Worm (Caenorhabditis elegans) whole organism, late embryonic: ENCODE measurements around the gene srab-12.

Experiments used
- C38D4.7 ChIP-seq: fragments of 200-800 bp; sonication (Bioruptor generic); optimal IDR thresholded peaks from 2 replicates; lab custom pipeline; 2018; ENCODE audit warnings: mild to moderate bottlenecking, missing genetic modification characterization, moderate library complexity, missing compliant biosample characterization
- F13H6.1 ChIP-seq: sonication (generic microtip); optimal IDR thresholded peaks from 2 replicates; lab custom pipeline; 2016; ENCODE audit warnings: missing genetic modification characterization, missing compliant biosample characterization
- K09A11.1 ChIP-seq: sonication (generic microtip); optimal IDR thresholded peaks from 2 replicates; lab custom pipeline; 2017; ENCODE audit warnings: antibody characterized with exemption, mild to moderate bottlenecking, missing genetic modification characterization, missing compliant biosample characterization; ENCODE audit not compliant: insufficient read depth
- ahr-1 ChIP-seq: sonication (generic microtip); optimal IDR thresholded peaks from 2 replicates; lab custom pipeline; 2016; ENCODE audit warnings: missing genetic modification characterization, missing compliant biosample characterization
- ama-1 ChIP-seq: fragments of 150-350 bp; optimal IDR thresholded peaks from 2 replicates; lab custom pipeline; 2014
- ceh-14 ChIP-seq: sonication (generic microtip); optimal IDR thresholded peaks from 2 replicates; lab custom pipeline; 2016; ENCODE audit warnings: missing genotype, missing genetic modification characterization, missing compliant biosample characterization
- ceh-18 ChIP-seq: sonication (generic microtip); optimal IDR thresholded peaks from 2 replicates; lab custom pipeline; 2016; ENCODE audit warnings: missing genetic modification characterization, missing compliant biosample characterization
- ceh-19 ChIP-seq: fragments of 200-800 bp; sonication (Bioruptor generic); optimal IDR thresholded peaks from 2 replicates; lab custom pipeline; 2018; ENCODE audit warnings: mild to moderate bottlenecking, missing genetic modification characterization, missing compliant biosample characterization
- ceh-22 ChIP-seq: sonication (generic microtip); optimal IDR thresholded peaks from 2 replicates; lab custom pipeline; 2017; ENCODE audit warnings: missing biosample characterization, missing genetic modification characterization
- ceh-24 ChIP-seq: sonication (generic microtip); optimal IDR thresholded peaks from 2 replicates; lab custom pipeline; 2016; ENCODE audit warnings: mild to moderate bottlenecking, missing genetic modification characterization, missing compliant biosample characterization
- ceh-30 ChIP-seq: fragments of 150-350 bp; optimal IDR thresholded peaks from 2 replicates; lab custom pipeline; 2014; ENCODE audit warnings: missing biosample characterization, missing genetic modification characterization
- ceh-31 ChIP-seq: sonication (generic microtip); optimal IDR thresholded peaks from 2 replicates; lab custom pipeline; 2016; ENCODE audit warnings: missing genetic modification characterization, missing compliant biosample characterization
- ceh-34 ChIP-seq: sonication (generic microtip); optimal IDR thresholded peaks from 2 replicates; lab custom pipeline; 2016; ENCODE audit warnings: mild to moderate bottlenecking, missing genetic modification characterization, missing compliant biosample characterization
- ceh-48 ChIP-seq: sonication (generic microtip); optimal IDR thresholded peaks from 2 replicates; lab custom pipeline; 2016; ENCODE audit warnings: missing genetic modification characterization, inconsistent platforms, missing compliant biosample characterization
- ceh-6 ChIP-seq: fragments of 200-800 bp; sonication (Bioruptor generic); optimal IDR thresholded peaks from 2 replicates; lab custom pipeline; 2018; ENCODE audit warnings: mild to moderate bottlenecking, missing genetic modification characterization, missing compliant biosample characterization
- dve-1 ChIP-seq: sonication (generic microtip); optimal IDR thresholded peaks from 2 replicates; lab custom pipeline; 2017; ENCODE audit warnings: antibody characterized with exemption, mild to moderate bottlenecking, missing genetic modification characterization, missing compliant biosample characterization
- ets-4 ChIP-seq: sonication (generic microtip); optimal IDR thresholded peaks from 2 replicates; lab custom pipeline; 2016; ENCODE audit warnings: missing genetic modification characterization, missing compliant biosample characterization
- eyg-1 ChIP-seq: sonication (generic microtip); optimal IDR thresholded peaks from 2 replicates; lab custom pipeline; 2016; ENCODE audit warnings: missing genotype, missing genetic modification characterization, missing compliant biosample characterization
- fkh-10 ChIP-seq: fragments of 150-350 bp; optimal IDR thresholded peaks from 2 replicates; lab custom pipeline; 2014; ENCODE audit warnings: missing biosample characterization, missing genetic modification reagents, missing genetic modification characterization
- hlh-13 ChIP-seq: fragments of 200-800 bp; sonication (Bioruptor generic); optimal IDR thresholded peaks from 2 replicates; lab custom pipeline; 2018; ENCODE audit warnings: mild to moderate bottlenecking, missing genetic modification characterization, missing compliant biosample characterization
- hlh-6 ChIP-seq: sonication (generic microtip); optimal IDR thresholded peaks from 2 replicates; lab custom pipeline; 2016; ENCODE audit warnings: missing genotype, missing genetic modification characterization, missing compliant biosample characterization
- hlh-8 ChIP-seq: sonication (generic microtip); optimal IDR thresholded peaks from 2 replicates; lab custom pipeline; 2016; ENCODE audit warnings: missing genotype, missing genetic modification characterization, missing compliant biosample characterization
- lim-6 ChIP-seq: sonication (generic microtip); optimal IDR thresholded peaks from 2 replicates; lab custom pipeline; 2016; ENCODE audit warnings: missing genetic modification characterization, missing compliant biosample characterization
- mec-3 ChIP-seq: sonication (generic microtip); optimal IDR thresholded peaks from 2 replicates; lab custom pipeline; 2016; ENCODE audit warnings: borderline replicate concordance, missing genetic modification characterization, missing compliant biosample characterization
- nhr-11 ChIP-seq: fragments of 150-350 bp; optimal IDR thresholded peaks from 2 replicates; lab custom pipeline; 2014; ENCODE audit warnings: missing biosample characterization, missing genetic modification characterization
- npax-4 ChIP-seq: sonication (generic microtip); optimal IDR thresholded peaks from 2 replicates; lab custom pipeline; 2016; ENCODE audit warnings: missing genetic modification characterization, missing compliant biosample characterization
- pag-3 ChIP-seq: sonication (generic microtip); optimal IDR thresholded peaks from 2 replicates; lab custom pipeline; 2016; ENCODE audit warnings: missing compliant biosample characterization, missing genetic modification characterization, borderline replicate concordance
- pat-9 ChIP-seq: fragments of 200-800 bp; sonication (Bioruptor generic); optimal IDR thresholded peaks from 2 replicates; lab custom pipeline; 2018; ENCODE audit warnings: mild to moderate bottlenecking, missing genetic modification characterization, moderate library complexity, missing compliant biosample characterization
- pha-2 ChIP-seq: sonication (generic microtip); optimal IDR thresholded peaks from 2 replicates; lab custom pipeline; 2017; ENCODE audit warnings: mild to moderate bottlenecking, missing genetic modification characterization, missing compliant biosample characterization
- pqm-1 ChIP-seq: sonication (generic microtip); optimal IDR thresholded peaks from 2 replicates; lab custom pipeline; 2016; ENCODE audit warnings: missing genetic modification characterization, missing compliant biosample characterization
- rnt-1 ChIP-seq: sonication (generic microtip); optimal IDR thresholded peaks from 2 replicates; lab custom pipeline; 2016; ENCODE audit warnings: missing genetic modification characterization, missing compliant biosample characterization
- tbx-2 ChIP-seq: sonication (generic microtip); optimal IDR thresholded peaks from 2 replicates; lab custom pipeline; 2016; ENCODE audit warnings: missing genetic modification characterization, missing compliant biosample characterization
- unc-3 ChIP-seq, 2 experiments: fragments of 200-800 bp in 1 of 2; sonication (Bioruptor generic) in 1 of 2; sonication (generic microtip) in 1 of 2; conservative IDR thresholded peaks in 1 of 2; optimal IDR thresholded peaks in 1 of 2; 2 replicates each; pipeline versions ENCODE4 v1.3.6 to Lab custom; 2016 to 2022; ENCODE audit warnings: missing compliant biosample characterization in 2 of 2, missing genetic modification characterization in 2 of 2, missing genetic modification reagents in 1 of 2
- unc-42 ChIP-seq: sonication (generic microtip); optimal IDR thresholded peaks from 2 replicates; lab custom pipeline; 2016; ENCODE audit warnings: missing genotype, missing genetic modification characterization, missing compliant biosample characterization
- unc-55 ChIP-seq: sonication (generic microtip); optimal IDR thresholded peaks from 2 replicates; lab custom pipeline; 2017; ENCODE audit warnings: missing biosample characterization, missing genetic modification reagents, missing genetic modification characterization
- unc-86 ChIP-seq: sonication (generic microtip); optimal IDR thresholded peaks from 2 replicates; lab custom pipeline; 2016; ENCODE audit warnings: missing genetic modification characterization, missing compliant biosample characterization
- zip-5 ChIP-seq: sonication (generic microtip); optimal IDR thresholded peaks from 2 replicates; lab custom pipeline; 2016; ENCODE audit warnings: missing genetic modification characterization, missing compliant biosample characterization
- ztf-16 ChIP-seq: sonication (generic microtip); optimal IDR thresholded peaks from 2 replicates; lab custom pipeline; 2017; ENCODE audit warnings: missing genetic modification characterization, missing compliant biosample characterization

The srab-12 gene

DNA sequence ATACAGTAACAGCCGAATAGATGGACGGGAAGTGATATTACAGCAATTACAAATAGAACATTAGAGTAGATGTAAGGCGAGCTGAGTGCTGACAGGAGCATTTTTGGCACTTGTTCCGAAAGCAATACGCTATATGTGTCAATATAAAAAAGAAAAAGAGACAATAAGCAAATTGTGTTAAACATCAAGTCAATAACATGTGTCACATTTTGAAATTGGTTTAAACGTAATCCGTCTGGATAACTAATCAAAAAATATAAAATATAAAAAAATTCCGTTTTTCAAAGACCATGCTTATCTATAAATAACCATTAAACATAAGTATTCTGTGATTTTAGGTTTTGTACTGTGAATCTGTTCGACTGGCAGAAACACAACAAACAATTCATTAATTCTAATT is 12.2 kb upstream of the srab-12 start, which contains the start of gene srh-288:
Gene srh-288, minus strand, starts transcription at position 101 of the 400 bp plus-strand sequence.
- TF ChIP-seq tbx-2 (no peak), rnt-1 (tag; lab: Kevin White, UChicago) (no peak), pha-2 (tag; lab: Kevin White, UChicago) (no peak), ceh-14 (tag; lab: Kevin White, UChicago) (no peak), pat-9 (tag; lab: Kevin White, UChicago) (no peak), ceh-6 (GFP tag; lab: Kevin White, UChicago) (no peak), eyg-1 (tag; lab: Kevin White, UChicago) (no peak), ceh-19 (no peak), lim-6 (no peak), nhr-11 (tag; lab: Kevin White, UChicago) (no peak)

- TF ChIP-seq unc-42 (tag; lab: Kevin White, UChicago) (no peak), hlh-13 (GFP tag; lab: Kevin White, UChicago) (no peak), ceh-18 (tag; lab: Kevin White, UChicago) (no peak), C38D4.7 (GFP tag; lab: Kevin White, UChicago) (no peak), pag-3 (no peak), nhr-11 (tag; lab: Kevin White, UChicago) (no peak), unc-55 (GFP tag; lab: Kevin White, UChicago) (no peak), hlh-8 (no peak), ztf-16 (tag; lab: Kevin White, UChicago) (no peak), lim-6 (no peak), ceh-31 (tag; lab: Kevin White, UChicago) (no peak), ama-1 (no peak), ceh-34 (no peak), pha-2 (tag; lab: Kevin White, UChicago) (no peak), zip-5 (no peak), ahr-1 (tag; lab: Kevin White, UChicago) (no peak), dve-1 (tag; lab: Kevin White, UChicago) (no peak), ceh-22 (tag; lab: Kevin White, UChicago) (no peak)
- TF ChIP-seq, all 69 proteins: peak for 0
These were observed 10.5 kb upstream of the srab-12 start, which contains the start of gene srh-289 for ce11 chrV:17793986-17794385. TSS of gene srh-289 (minus strand) at chrV:17794086.

ce11 chrV:17790191-17790590 is 6.7 kb upstream of the srab-12 start, which contains the start of gene srh-290:
TSS of gene srh-290 (plus strand) at chrV:17790491.
- TF ChIP-seq pat-9 (tag; lab: Kevin White, UChicago), result no peak
- TF ChIP-seq F13H6.1 (tag; lab: Kevin White, UChicago), result no peak
- TF ChIP-seq ama-1, result no peak
- TF ChIP-seq ceh-30 (tag; lab: Kevin White, UChicago), result no peak
- TF ChIP-seq ceh-48 (tag; lab: Kevin White, UChicago), result no peak
- no peak for TF ChIP-seq ceh-34
- TF ChIP-seq pha-2 (tag; lab: Kevin White, UChicago), result no peak
- TF ChIP-seq ceh-19, result no peak
- no peak for TF ChIP-seq ceh-24 (tag; lab: Kevin White, UChicago)
- TF ChIP-seq fkh-10, result no peak
- TF ChIP-seq ztf-16 (tag; lab: Kevin White, UChicago), result no peak
- TF ChIP-seq mec-3, result no peak
- no peak for TF ChIP-seq pqm-1 (tag; lab: Kevin White, UChicago)
- TF ChIP-seq ets-4 (tag; lab: Kevin White, UChicago), result no peak
- TF ChIP-seq unc-3 (GFP tag; conservative IDR thresholded peaks at IDR 0.05; lab: Robert Waterston, UW), result no peak
- TF ChIP-seq unc-3 (tag; optimal IDR thresholded peaks at IDR 0.05; lab: Kevin White, UChicago), result no peak
- TF ChIP-seq ceh-14 (tag; lab: Kevin White, UChicago), result no peak
- TF ChIP-seq unc-86 (tag; lab: Kevin White, UChicago), result no peak
- no peak for TF ChIP-seq K09A11.1 (tag; lab: Kevin White, UChicago)

ce11 chrV:17784363-17784762 is 921 bp upstream of the srab-12 start:
- TF ChIP-seq hlh-6 (tag; lab: Kevin White, UChicago), result no peak
- no peak for TF ChIP-seq npax-4
